Worm (Caenorhabditis elegans): Measurements from ENCODE around the gene T28A8.5.

The T28A8.5 gene

ce11 chrIII:13505718-13506117, 4.3 kb downstream of the T28A8.5 start, which contains the start of gene T28A8.3:
TSS of gene T28A8.3 (plus strand) at chrIII:13506018.
- TF ChIP-seq elt-1 (tag; optimal IDR thresholded peaks at IDR 0.05) (no peak), nhr-77 (tag; optimal IDR thresholded peaks at IDR 0.05) (no peak)

- TF ChIP-seq unc-39 (tag; optimal IDR thresholded peaks at IDR 0.05): no peak
- no peak for TF ChIP-seq ceh-16 (tag; optimal IDR thresholded peaks at IDR 0.05)
- TF ChIP-seq R02D3.7 (tag; optimal IDR thresholded peaks at IDR 0.05): no peak
- TF ChIP-seq nhr-237 (tag; optimal IDR thresholded peaks at IDR 0.05): no peak
- no peak for TF ChIP-seq ZK546.5 (tag; optimal IDR thresholded peaks at IDR 0.05)
- TF ChIP-seq ztf-1 (GFP tag; conservative IDR thresholded peaks at IDR 0.05): no peak
- TF ChIP-seq lin-39 (tag; optimal IDR thresholded peaks at IDR 0.05): no peak
- no peak for TF ChIP-seq gmeb-1 (tag; optimal IDR thresholded peaks at IDR 0.05)
- TF ChIP-seq sem-4 (tag; optimal IDR thresholded peaks at IDR 0.05): no peak
- TF ChIP-seq unc-62 (GFP tag; optimal IDR thresholded peaks at IDR 0.05): no peak
- TF ChIP-seq nhr-77 (tag; optimal IDR thresholded peaks at IDR 0.05): no peak
- TF ChIP-seq nhr-11 (tag; optimal IDR thresholded peaks at IDR 0.05): no peak
Observed at ce11 chrIII:13510753-13511152, 9.3 kb downstream of the T28A8.5 start.

ce11 chrIII:13514470-13514869, 13.0 kb downstream of the T28A8.5 start, which contains the start of gene mlh-1:
TSS of gene mlh-1 (minus strand) at chrIII:13514570.
- TF ChIP-seq nhr-12 (tag; optimal IDR thresholded peaks at IDR 0.05) (no peak), ama-1 (optimal IDR thresholded peaks at IDR 0.05) (no peak), unc-39 (tag; optimal IDR thresholded peaks at IDR 0.05) (no peak), nhr-21 (tag; optimal IDR thresholded peaks at IDR 0.05) (no peak), R02D3.7 (tag; optimal IDR thresholded peaks at IDR 0.05) (no peak), ceh-16 (tag; optimal IDR thresholded peaks at IDR 0.05) (no peak), gmeb-1 (tag; optimal IDR thresholded peaks at IDR 0.05) (no peak), mab-5 (tag; optimal IDR thresholded peaks at IDR 0.05) (no peak), sma-9 (GFP tag; optimal IDR thresholded peaks at IDR 0.05) (no peak), sma-9 (tag; optimal IDR thresholded peaks at IDR 0.05) (no peak), aly-2 (tag; optimal IDR thresholded peaks at IDR 0.05) (no peak), nhr-10 (tag; optimal IDR thresholded peaks at IDR 0.05) (no peak), C34F6.9 (tag; optimal IDR thresholded peaks at IDR 0.05) (no peak), egl-27 (tag; optimal IDR thresholded peaks at IDR 0.05) (no peak), lsy-2 (tag; optimal IDR thresholded peaks at IDR 0.05) (no peak), skn-1 (tag; optimal IDR thresholded peaks at IDR 0.05) (no peak), Y55F3AM.14 (GFP tag; optimal IDR thresholded peaks at IDR 0.05) (no peak), zag-1 (tag; optimal IDR thresholded peaks at IDR 0.05) (no peak), ztf-1 (GFP tag; conservative IDR thresholded peaks at IDR 0.05) (no peak), nhr-6 (tag; optimal IDR thresholded peaks at IDR 0.05) (no peak), fos-1 (tag; optimal IDR thresholded peaks at IDR 0.05) (no peak)

ce11 chrIII:13518437-13518836, 17.0 kb downstream of the T28A8.5 start:
- TF ChIP-seq ztf-1 (GFP tag; conservative IDR thresholded peaks at IDR 0.05): no peak
- no peak for TF ChIP-seq alr-1 (tag; optimal IDR thresholded peaks at IDR 0.05)
- TF ChIP-seq ZK546.5 (tag; optimal IDR thresholded peaks at IDR 0.05): no peak
- TF ChIP-seq ama-1 (optimal IDR thresholded peaks at IDR 0.05): no peak
- TF ChIP-seq nhr-10 (tag; optimal IDR thresholded peaks at IDR 0.05): no peak
- TF ChIP-seq nhr-6 (tag; optimal IDR thresholded peaks at IDR 0.05): no peak
- TF ChIP-seq lin-11 (tag; optimal IDR thresholded peaks at IDR 0.05): no peak
- TF ChIP-seq snpc-4 (tag; optimal IDR thresholded peaks at IDR 0.05): no peak
- no peak for TF ChIP-seq elt-1 (tag; optimal IDR thresholded peaks at IDR 0.05)
- no peak for TF ChIP-seq mbf-1 (tag; optimal IDR thresholded peaks at IDR 0.05)
- no peak for TF ChIP-seq fos-1 (tag; optimal IDR thresholded peaks at IDR 0.05)
- TF ChIP-seq F13H6.1 (tag; optimal IDR thresholded peaks at IDR 0.05): no peak
- TF ChIP-seq peb-1 (tag; optimal IDR thresholded peaks at IDR 0.05): no peak
- TF ChIP-seq sma-9 (GFP tag; optimal IDR thresholded peaks at IDR 0.05): no peak
- no peak for TF ChIP-seq sma-9 (tag; optimal IDR thresholded peaks at IDR 0.05)

ce11 chrIII:13524021-13524420, 22.6 kb downstream of the T28A8.5 start, which contains the start of gene pod-1:
TSS of gene pod-1 (minus strand) at chrIII:13524121.
- TF ChIP-seq R02D3.7 (tag; optimal IDR thresholded peaks at IDR 0.05) (no peak), nhr-77 (tag; optimal IDR thresholded peaks at IDR 0.05) (no peak), ztf-11 (tag; optimal IDR thresholded peaks at IDR 0.05) (no peak), nhr-12 (tag; optimal IDR thresholded peaks at IDR 0.05) (no peak), lin-39 (tag; optimal IDR thresholded peaks at IDR 0.05) (no peak), ama-1 (optimal IDR thresholded peaks at IDR 0.05) (no peak), egl-27 (tag; optimal IDR thresholded peaks at IDR 0.05) (no peak)

All from whole organism, L2 larva.